Fruit fly (Drosophila melanogaster) S2 (cell line): ENCODE results near the gene CG14609.

Experiments
- CG8478 ChIP-seq: fragments of >200 bp; optimal IDR thresholded peaks from 2 replicates; lab custom pipeline; 2018
- CTCF ChIP-seq, 2 experiments: fragments of >200 bp; optimal IDR thresholded peaks; 2 replicates each; lab custom pipeline; 2018

dm6 chr3R:7169927-7170326 is 30.8 kb upstream of the CG14609 start:
- TF ChIP-seq CG8478 (lab: Kevin White, UChicago) = no peak
- TF ChIP-seq CTCF (optimal IDR thresholded peaks at IDR 0.05; lab: Kevin White, UChicago) = no peak
